Fruit fly (Drosophila melanogaster): ENCODE data around the gene CG14442.

The CG14442 gene

dm6 chrX:6677826-6678489, 16.8 kb downstream of the CG14442 start, which contains the start of gene Fum1:
TSS of gene Fum1 (plus strand) at chrX:6678424.
- TF ChIP-seq Hnf4 (GFP tag; optimal IDR thresholded peaks at IDR 0.05) (no peak), Hr78 (GFP tag; optimal IDR thresholded peaks at IDR 0.05) (no peak), HLH106 (tag; optimal IDR thresholded peaks at IDR 0.05) (peak; percentile 45), h (GFP tag; optimal IDR thresholded peaks at IDR 0.05) (peak; percentile 36), brk (GFP tag; optimal IDR thresholded peaks at IDR 0.05) (no peak), CG32264 (GFP tag; optimal IDR thresholded peaks at IDR 0.05) (no peak), usp (GFP tag; optimal IDR thresholded peaks at IDR 0.05) (no peak), OdsH (GFP tag; optimal IDR thresholded peaks at IDR 0.05) (no peak), rgr (GFP tag; optimal IDR thresholded peaks at IDR 0.05) (peak; percentile 39), ey (GFP tag; optimal IDR thresholded peaks at IDR 0.05) (peak; percentile 2), Vsx2 (GFP tag; optimal IDR thresholded peaks at IDR 0.05; ENCODE audit: partially characterized antibody) (no peak), Abd-B (GFP tag; optimal IDR thresholded peaks at IDR 0.05) (no peak), woc (GFP tag; optimal IDR thresholded peaks at IDR 0.05) (peak; percentile 48), pan (optimal IDR thresholded peaks at IDR 0.05) (no peak), Dfd (GFP tag; optimal IDR thresholded peaks at IDR 0.05) (no peak), tai (GFP tag; optimal IDR thresholded peaks at IDR 0.05) (no peak), Mio (GFP tag; optimal IDR thresholded peaks at IDR 0.05) (no peak), Dif (GFP tag; optimal IDR thresholded peaks at IDR 0.05; ENCODE audit: partially characterized antibody) (no peak), GATAd (GFP tag; optimal IDR thresholded peaks at IDR 0.05) (no peak), Hr83 (GFP tag; optimal IDR thresholded peaks at IDR 0.05; ENCODE audit: poor library complexity, severe bottlenecking) (no peak), psq (GFP tag; optimal IDR thresholded peaks at IDR 0.05) (no peak), sage (GFP tag; optimal IDR thresholded peaks at IDR 0.05) (no peak), Rel (GFP tag; optimal IDR thresholded peaks at IDR 0.05) (no peak), Rel (tag; optimal IDR thresholded peaks at IDR 0.05) (peak; percentile 1), CrebA (GFP tag; optimal IDR thresholded peaks at IDR 0.05; ENCODE audit: borderline replicate concordance) (no peak), Jra (GFP tag; optimal IDR thresholded peaks at IDR 0.05) (no peak), sv (GFP tag; optimal IDR thresholded peaks at IDR 0.05) (peak; percentile 6), lola (GFP tag; optimal IDR thresholded peaks at IDR 0.05) (no peak), Sp1 (GFP tag; optimal IDR thresholded peaks at IDR 0.05) (peak; percentile 17), dl (GFP tag; optimal IDR thresholded peaks at IDR 0.05; ENCODE audit: insufficient read depth in 1 of 2, partially characterized antibody in 2 of 2) (no peak), fru (GFP tag; optimal IDR thresholded peaks at IDR 0.05) (no peak), br (GFP tag; optimal IDR thresholded peaks at IDR 0.05) (no peak), CG9705 (GFP tag; optimal IDR thresholded peaks at IDR 0.05) (no peak), foxo (GFP tag; optimal IDR thresholded peaks at IDR 0.05) (peak in 1 of 2 experiments; percentile 36), N (GFP tag; optimal IDR thresholded peaks at IDR 0.05) (no peak), dmrt93B (GFP tag; optimal IDR thresholded peaks at IDR 0.05) (no peak), jim (GFP tag; optimal IDR thresholded peaks at IDR 0.05) (no peak), Myc (optimal IDR thresholded peaks at IDR 0.05) (no peak), dsf (GFP tag; optimal IDR thresholded peaks at IDR 0.05; ENCODE audit: borderline replicate concordance) (no peak)

- TF ChIP-seq foxo (GFP tag; optimal IDR thresholded peaks at IDR 0.05) = no peak
- TF ChIP-seq Hr78 (GFP tag; optimal IDR thresholded peaks at IDR 0.05) = no peak
- TF ChIP-seq Hr83 (GFP tag; optimal IDR thresholded peaks at IDR 0.05; ENCODE audit: poor library complexity, severe bottlenecking) = no peak
- TF ChIP-seq dmrt93B (GFP tag; optimal IDR thresholded peaks at IDR 0.05) = no peak
- no peak for TF ChIP-seq CrebA (GFP tag; optimal IDR thresholded peaks at IDR 0.05; ENCODE audit: borderline replicate concordance)
- peak; percentile 6 for TF ChIP-seq Myc (optimal IDR thresholded peaks at IDR 0.05)
- no peak for TF ChIP-seq br (GFP tag; optimal IDR thresholded peaks at IDR 0.05)
- peak; percentile 16 for TF ChIP-seq HLH106 (tag; optimal IDR thresholded peaks at IDR 0.05)
- no peak for TF ChIP-seq CG9705 (GFP tag; optimal IDR thresholded peaks at IDR 0.05)
- no peak for TF ChIP-seq Rel (GFP tag; optimal IDR thresholded peaks at IDR 0.05)
- no peak for TF ChIP-seq Rel (tag; optimal IDR thresholded peaks at IDR 0.05)
- TF ChIP-seq Sp1 (GFP tag; optimal IDR thresholded peaks at IDR 0.05) = no peak
- TF ChIP-seq sage (GFP tag; optimal IDR thresholded peaks at IDR 0.05) = no peak
Measured at dm6 chrX:6673637-6674487, 20.9 kb downstream of the CG14442 start, which contains the start of the genes CG3198 and Mcm6. TSS of gene CG3198 (minus strand) at chrX:6673973. TSS of gene Mcm6 (plus strand) at chrX:6674387.
